Fruit fly (Drosophila melanogaster): ENCODE data around the gene iPLA2-VIA.

dm6 chr3L:9836524-9837047 is 27.6 kb downstream of the iPLA2-VIA start, which contains the start of gene I-2:
- TF ChIP-seq pan (optimal IDR thresholded peaks at IDR 0.05): no peak
- no peak for TF ChIP-seq Dll (optimal IDR thresholded peaks at IDR 0.05)

Data from whole organism.